Worm (Caenorhabditis elegans) whole organism, L4 larva: Measurements from ENCODE around the gene sre-47.
"Not testable (repeated sequence)": the region's sequence is repeated elsewhere in the genome, so short reads cannot be mapped to it uniquely, and the experiment has no call there.

ENCODE experiments used
- D1046.2 ChIP-seq: fragments of 200-800 bp; sonication (Bioruptor generic); IDR thresholded peaks from 2 replicates; pipeline ENCODE4 v1.3.6; 2022; ENCODE audit warnings: missing genetic modification characterization, missing compliant biosample characterization
- F26F4.8 ChIP-seq: fragments of 200-800 bp; sonication (Bioruptor generic); conservative IDR thresholded peaks from 2 replicates; pipeline ENCODE4 v1.3.6; 2022; ENCODE audit warnings: missing genetic modification characterization, missing compliant biosample characterization
- F44E2.7 ChIP-seq: fragments of 200-800 bp; sonication (Bioruptor generic); IDR thresholded peaks from 2 replicates; pipeline ENCODE4 v2.1.2; 2022; ENCODE audit warnings: missing genetic modification characterization, missing compliant biosample characterization
- T26A8.4 ChIP-seq: fragments of 200-800 bp; sonication (Bioruptor generic); IDR thresholded peaks from 2 replicates; pipeline ENCODE4 v1.3.6; 2022; ENCODE audit warnings: missing genetic modification characterization, missing compliant biosample characterization
- Y105C5A.15 ChIP-seq: fragments of 200-800 bp; sonication (Bioruptor generic); IDR thresholded peaks from 2 replicates; pipeline ENCODE4 v1.3.6; 2022; ENCODE audit warnings: missing genetic modification characterization, missing compliant biosample characterization
- Y48G9A.11 ChIP-seq: fragments of 200-800 bp; sonication (Bioruptor generic); IDR thresholded peaks from 2 replicates; pipeline ENCODE4 v1.3.6; 2022; ENCODE audit warnings: missing genetic modification reagents, missing genetic modification characterization, missing compliant biosample characterization
- Y5F2A.4 ChIP-seq: fragments of 200-800 bp; sonication (Bioruptor generic); optimal IDR thresholded peaks from 2 replicates; lab custom pipeline; 2018; ENCODE audit warnings: mild to moderate bottlenecking, missing genetic modification characterization, missing compliant biosample characterization
- Y75B8A.6 ChIP-seq: fragments of 200-800 bp; sonication (Bioruptor generic); IDR thresholded peaks from 2 replicates; pipeline ENCODE4 v1.3.6; 2022; ENCODE audit warnings: missing genetic modification reagents, missing genetic modification characterization, missing compliant biosample characterization
- arid-1 ChIP-seq: fragments of 200-800 bp; sonication (Bioruptor generic); conservative IDR thresholded peaks from 2 replicates; pipeline ENCODE4 v1.3.6; 2022; ENCODE audit warnings: missing genetic modification reagents, missing genetic modification characterization, missing compliant biosample characterization
- ces-1 ChIP-seq: fragments of 150-350 bp; sonication (generic microtip); optimal IDR thresholded peaks from 4 replicates; lab custom pipeline; 2014; ENCODE audit warnings: missing biosample characterization, missing genetic modification reagents, missing genetic modification characterization
- cey-2 ChIP-seq: sonication (generic microtip); optimal IDR thresholded peaks from 3 replicates; lab custom pipeline; 2017; ENCODE audit warnings: missing genetic modification characterization, mild to moderate bottlenecking, missing compliant biosample characterization, antibody characterized with exemption, borderline replicate concordance; ENCODE audit not compliant: insufficient read depth
- ctbp-1 ChIP-seq: fragments of 200-800 bp; sonication (Bioruptor generic); IDR thresholded peaks from 2 replicates; pipeline ENCODE4 v1.3.6; 2022; ENCODE audit warnings: missing genetic modification reagents, missing genetic modification characterization, missing compliant biosample characterization
- dmd-8 ChIP-seq: fragments of 200-800 bp; sonication (Bioruptor generic); IDR thresholded peaks from 2 replicates; pipeline ENCODE4 v1.3.6; 2022; ENCODE audit warnings: missing genetic modification characterization, missing compliant biosample characterization
- gei-8 ChIP-seq: fragments of 200-800 bp; sonication (Bioruptor generic); optimal IDR thresholded peaks from 2 replicates; lab custom pipeline; 2018; ENCODE audit warnings: mild to moderate bottlenecking, missing genetic modification characterization, missing compliant biosample characterization
- hmg-1.1 ChIP-seq: fragments of 200-800 bp; sonication (Bioruptor generic); IDR thresholded peaks from 2 replicates; pipeline ENCODE4 v1.3.6; 2022; ENCODE audit warnings: missing genetic modification reagents, missing genetic modification characterization, missing compliant biosample characterization
- lin-1 ChIP-seq: fragments of 200-800 bp; sonication (Bioruptor generic); IDR thresholded peaks from 2 replicates; pipeline ENCODE4 v1.3.6; 2022; ENCODE audit warnings: missing genetic modification reagents, missing genetic modification characterization, missing compliant biosample characterization
- lin-13 ChIP-seq: fragments of 150-350 bp; optimal IDR thresholded peaks from 2 replicates; lab custom pipeline; 2014; ENCODE audit warnings: missing biosample characterization, missing genetic modification reagents, missing genetic modification characterization
- lin-29 ChIP-seq: fragments of 200-800 bp; sonication (Bioruptor generic); IDR thresholded peaks from 2 replicates; pipeline ENCODE4 v1.3.6; 2022; ENCODE audit warnings: missing genetic modification reagents, missing genetic modification characterization, missing compliant biosample characterization
- lin-39 ChIP-seq: fragments of 150-350 bp; optimal IDR thresholded peaks from 2 replicates; lab custom pipeline; 2014; ENCODE audit warnings: missing biosample characterization, missing genetic modification reagents, missing genetic modification characterization
- madf-5 ChIP-seq, 2 experiments: fragments of 200-800 bp; sonication (Bioruptor generic); IDR thresholded peaks; 2 replicates each; pipeline ENCODE4 v1.3.6; 2022; ENCODE audit warnings: missing compliant biosample characterization in 2 of 2, missing genetic modification characterization in 2 of 2
- madf-9 ChIP-seq: fragments of 200-800 bp; sonication (Bioruptor generic); conservative IDR thresholded peaks from 2 replicates; pipeline ENCODE4 v1.3.6; 2022; ENCODE audit warnings: missing genetic modification reagents, missing genetic modification characterization, missing compliant biosample characterization
- mdt-29 ChIP-seq: fragments of 200-800 bp; sonication (Bioruptor generic); IDR thresholded peaks from 2 replicates; pipeline ENCODE4 v1.3.6; 2022; ENCODE audit warnings: missing genetic modification reagents, missing genetic modification characterization, missing compliant biosample characterization
- mep-1 ChIP-seq: fragments of 150-350 bp; sonication (generic microtip); optimal IDR thresholded peaks from 3 replicates; lab custom pipeline; 2014; ENCODE audit warnings: missing biosample characterization, missing genetic modification characterization
- mxl-2 ChIP-seq: fragments of 200-800 bp; sonication (Bioruptor generic); conservative IDR thresholded peaks from 2 replicates; pipeline ENCODE4 v1.3.6; 2022; ENCODE audit warnings: missing genetic modification reagents, missing genetic modification characterization, missing compliant biosample characterization
- nhr-102 ChIP-seq: sonication (generic microtip); optimal IDR thresholded peaks from 2 replicates; lab custom pipeline; 2016; ENCODE audit warnings: mild to moderate bottlenecking, missing genetic modification characterization, moderate library complexity, missing compliant biosample characterization
- nhr-11 ChIP-seq: fragments of 150-350 bp; optimal IDR thresholded peaks from 2 replicates; lab custom pipeline; 2014; ENCODE audit warnings: missing biosample characterization, missing genetic modification characterization
- nhr-25 ChIP-seq: sonication (generic microtip); optimal IDR thresholded peaks from 2 replicates; lab custom pipeline; 2017; ENCODE audit warnings: missing genetic modification characterization, mild to moderate bottlenecking, missing compliant biosample characterization, antibody characterized with exemption, moderate library complexity, borderline replicate concordance; ENCODE audit not compliant: insufficient read depth
- nhr-41 ChIP-seq: fragments of 200-800 bp; sonication (Bioruptor generic); IDR thresholded peaks from 2 replicates; pipeline ENCODE4 v1.3.6; 2022; ENCODE audit warnings: missing genetic modification reagents, missing genetic modification characterization, missing compliant biosample characterization
- nhr-42 ChIP-seq: fragments of 200-800 bp; sonication (Bioruptor generic); IDR thresholded peaks from 2 replicates; pipeline ENCODE4 v1.3.6; 2022; ENCODE audit warnings: missing genetic modification characterization, missing compliant biosample characterization
- nhr-6 ChIP-seq: fragments of 150-350 bp; optimal IDR thresholded peaks from 2 replicates; lab custom pipeline; 2014; ENCODE audit warnings: missing biosample characterization, missing genetic modification characterization
- pha-4 ChIP-seq, 2 experiments: fragments of 150-350 bp in 1 of 2; fragments of 200-800 bp in 1 of 2; sonication (Bioruptor generic) in 1 of 2; IDR thresholded peaks in 1 of 2; optimal IDR thresholded peaks in 1 of 2; 2 replicates each; pipeline versions ENCODE4 v1.3.6 to Lab custom; 2014 to 2022; ENCODE audit warnings: missing genetic modification characterization in 2 of 2, missing genetic modification reagents in 2 of 2, missing biosample characterization in 1 of 2, missing compliant biosample characterization in 1 of 2
- rbr-2 ChIP-seq: sonication (generic microtip); optimal IDR thresholded peaks from 2 replicates; lab custom pipeline; 2016; ENCODE audit warnings: missing genotype, missing genetic modification characterization, missing compliant biosample characterization
- set-16 ChIP-seq: fragments of 200-800 bp; sonication (Bioruptor generic); IDR thresholded peaks from 2 replicates; pipeline ENCODE4 v1.3.6; 2022; ENCODE audit warnings: missing genetic modification reagents, missing genetic modification characterization, missing compliant biosample characterization
- snpc-1.2 ChIP-seq: fragments of 200-800 bp; sonication (Bioruptor generic); IDR thresholded peaks from 2 replicates; pipeline ENCODE4 v1.3.6; 2022; ENCODE audit warnings: missing genetic modification reagents, missing genetic modification characterization, missing compliant biosample characterization
- spr-3 ChIP-seq: fragments of 200-800 bp; sonication (Bioruptor generic); optimal IDR thresholded peaks from 2 replicates; lab custom pipeline; 2018; ENCODE audit warnings: mild to moderate bottlenecking, missing genetic modification characterization, missing compliant biosample characterization
- tag-97 ChIP-seq: fragments of 200-800 bp; sonication (Bioruptor generic); IDR thresholded peaks from 2 replicates; pipeline ENCODE4 v1.3.6; 2022; ENCODE audit warnings: missing genetic modification characterization, missing compliant biosample characterization
- tra-1 ChIP-seq: fragments of 200-800 bp; sonication (Bioruptor generic); IDR thresholded peaks from 2 replicates; pipeline ENCODE4 v1.3.6; 2022; ENCODE audit warnings: missing genetic modification reagents, missing genetic modification characterization, missing compliant biosample characterization
- unc-62 ChIP-seq, 3 experiments: fragments of 150-350 bp in 1 of 3; sonication (generic microtip); optimal IDR thresholded peaks in 2 of 3; peaks in 1 of 3; 1 replicate in 1 of 3; 2 replicates in 2 of 3; lab custom pipeline; 2014 to 2017; ENCODE audit warnings: missing biosample characterization in 3 of 3, missing genetic modification characterization in 3 of 3, missing genetic modification reagents in 3 of 3, missing genotype in 1 of 3
- vab-7 ChIP-seq: fragments of 200-800 bp; sonication (Bioruptor generic); IDR thresholded peaks from 2 replicates; pipeline ENCODE4 v1.3.6; 2022; ENCODE audit warnings: missing genetic modification reagents, missing genetic modification characterization, missing compliant biosample characterization
- zip-11 ChIP-seq: fragments of 200-800 bp; sonication (Bioruptor generic); IDR thresholded peaks from 2 replicates; pipeline ENCODE4 v1.3.6; 2022; ENCODE audit warnings: missing genetic modification characterization, missing compliant biosample characterization

The sre-47 gene

DNA sequence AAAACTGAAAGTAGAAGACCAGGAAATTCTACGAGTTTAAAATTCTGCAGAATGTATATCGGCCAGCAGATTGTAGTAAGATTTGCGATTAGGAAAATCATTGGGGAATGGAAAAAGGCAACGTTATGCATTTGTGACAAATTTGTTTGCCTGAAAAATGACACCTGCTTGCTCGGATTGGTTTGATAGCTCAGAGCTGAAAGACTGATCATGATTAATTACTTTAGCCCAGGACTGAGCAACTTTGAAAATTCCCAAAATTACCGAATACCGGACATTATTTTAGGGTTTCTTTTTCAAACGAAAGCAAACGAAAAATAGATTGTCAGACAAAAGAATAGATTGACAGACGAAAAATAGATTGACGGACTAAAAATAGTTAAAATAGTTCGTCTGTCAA lies at the start of gene sre-47:
Gene sre-47 (minus strand): TSS at position 101 of the 400 bp plus-strand sequence.
- no peak for TF ChIP-seq mdt-29 (GFP tag; lab: Robert Waterston, UW)
- peak in 1 of 2 experiments; percentile 30 for TF ChIP-seq unc-62 (GFP tag; optimal IDR thresholded peaks at IDR 0.05 in 1 of 2; lab: Kevin White, UChicago)
- TF ChIP-seq unc-62 (tag; optimal IDR thresholded peaks at IDR 0.05; lab: Kevin White, UChicago), result no peak

DNA sequence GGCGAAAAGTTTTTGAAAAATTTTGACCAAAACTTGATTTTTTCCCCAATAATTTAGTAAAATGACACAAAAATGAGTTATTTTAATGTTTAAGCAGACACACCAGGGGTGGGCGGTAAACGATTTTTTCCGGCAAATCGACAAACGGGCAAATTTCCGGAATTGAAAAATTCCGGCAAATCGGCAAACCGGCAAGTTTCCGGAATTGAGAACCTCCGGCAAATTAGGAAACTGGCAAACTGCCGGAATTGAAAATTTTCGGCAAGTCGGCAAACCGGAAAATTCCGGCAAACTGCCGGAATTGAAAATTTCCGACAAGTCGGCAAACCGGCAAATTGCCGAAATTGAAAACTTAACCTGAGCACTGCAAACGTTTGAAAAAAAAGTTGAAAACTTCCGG lies 48.3 kb upstream of the sre-47 start:
- no peak for TF ChIP-seq vab-7 (GFP tag; lab: Robert Waterston, UW)
- TF ChIP-seq mep-1 (tag; lab: Kevin White, UChicago), result no peak
- no peak for TF ChIP-seq lin-13 (GFP tag; lab: Kevin White, UChicago)
- no peak for TF ChIP-seq lin-39 (tag; lab: Kevin White, UChicago)
- no peak for TF ChIP-seq Y5F2A.4 (GFP tag; lab: Kevin White, UChicago)
- 0 out of 2 replicates have a peak, but pooled peaks have one; percentile 27 for TF ChIP-seq madf-9 (GFP tag; lab: Robert Waterston, UW)
- TF ChIP-seq tag-97 (GFP tag; lab: Robert Waterston, UW), result no peak
- TF ChIP-seq tra-1 (GFP tag; lab: Robert Waterston, UW), result peak; percentile 45; the same call in 1 of the 2 replicates
- TF ChIP-seq ces-1 (GFP tag; lab: Kevin White, UChicago), result no peak
- no peak for TF ChIP-seq cey-2 (tag; lab: Kevin White, UChicago)
- no peak for TF ChIP-seq T26A8.4 (GFP tag; lab: Robert Waterston, UW)
- no peak for TF ChIP-seq gei-8
- peak; percentile 47; the same call in 1 of the 2 replicates for TF ChIP-seq nhr-42
- TF ChIP-seq nhr-102 (tag; lab: Kevin White, UChicago), result peak; percentile 13
- TF ChIP-seq madf-5 (GFP tag; IDR thresholded peaks at IDR 0.05; lab: Robert Waterston, UW), result peak in 1 of 2 experiments; percentile 76; a peak in 2 of 4 replicates
- TF ChIP-seq rbr-2 (tag; lab: Kevin White, UChicago), result no peak
- TF ChIP-seq lin-1 (GFP tag; lab: Robert Waterston, UW), result no peak
- TF ChIP-seq ctbp-1 (GFP tag; lab: Robert Waterston, UW), result 0 out of 2 replicates have a peak, but pooled peaks have one; percentile 32
- TF ChIP-seq hmg-1.1, result 0 out of 2 replicates have a peak, but pooled peaks have one; percentile 12
- TF ChIP-seq nhr-25 (tag; lab: Kevin White, UChicago), result no peak
- TF ChIP-seq arid-1 (GFP tag; lab: Robert Waterston, UW), result 0 out of 2 replicates have a peak, but pooled peaks have one; percentile 15
- TF ChIP-seq set-16 (GFP tag; lab: Robert Waterston, UW), result peak; percentile 11; the same call in 1 of the 2 replicates
- no peak for TF ChIP-seq nhr-11

DNA sequence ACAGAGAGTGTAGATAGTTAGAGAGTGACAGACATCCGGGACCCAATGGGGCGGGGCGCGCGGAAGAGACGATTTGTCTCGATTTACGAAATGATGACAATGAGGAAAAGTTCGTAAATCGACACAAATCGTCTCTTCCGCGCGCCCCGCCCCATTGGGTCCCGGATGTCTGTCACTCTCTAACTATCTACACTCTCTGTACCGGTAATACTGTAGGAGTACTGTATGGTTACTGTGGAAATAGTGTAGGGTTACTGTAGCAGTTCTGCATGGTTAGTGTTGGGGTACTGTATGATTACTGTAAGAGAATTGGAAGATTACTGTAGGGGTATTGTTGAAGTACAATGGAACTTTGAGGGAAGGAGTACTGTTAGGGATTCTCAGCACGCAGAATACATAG lies 36.8 kb upstream of the sre-47 start, which contains the start of gene F01D5.10:
Gene F01D5.10 (minus strand): TSS at position 101 of the 400 bp plus-strand sequence.
- not testable (repeated sequence) for TF ChIP-seq nhr-6 (tag; lab: Kevin White, UChicago); lin-13 (GFP tag; lab: Kevin White, UChicago); zip-11 (GFP tag; lab: Robert Waterston, UW)

DNA sequence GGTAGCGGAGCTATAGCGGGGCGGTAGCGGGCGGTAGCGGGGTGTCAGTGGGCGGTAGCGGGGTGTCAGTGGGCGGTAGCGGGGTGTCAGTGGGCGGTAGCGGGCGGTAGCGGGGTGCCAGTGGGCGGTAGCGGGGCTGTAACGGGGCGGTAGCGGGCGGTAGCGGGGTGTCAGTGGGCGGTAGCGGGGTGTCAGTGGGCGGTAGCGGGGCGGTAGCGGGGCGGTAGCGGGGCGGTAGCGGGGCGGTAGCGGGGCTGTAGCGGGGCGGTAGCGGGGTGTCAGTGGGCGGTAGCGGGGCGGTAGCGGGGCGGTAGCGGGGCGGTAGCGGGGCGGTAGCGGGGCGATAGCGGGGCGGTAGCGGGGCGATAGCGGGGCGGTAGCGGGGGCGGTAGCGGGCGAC lies 35.2 kb upstream of the sre-47 start:
- peak; percentile 40; the same call in 1 of the 2 replicates for TF ChIP-seq F26F4.8 (GFP tag; lab: Robert Waterston, UW)
- TF ChIP-seq nhr-41 (GFP tag; lab: Robert Waterston, UW), result peak; percentile 33; the same call in 1 of the 2 replicates
- peak; percentile 2 for TF ChIP-seq spr-3 (GFP tag; lab: Kevin White, UChicago)
- TF ChIP-seq dmd-8 (GFP tag; lab: Robert Waterston, UW), result peak; percentile 76; the same call in 1 of the 2 replicates
- peak; percentile 45; the same call in 1 of the 2 replicates for TF ChIP-seq ctbp-1 (GFP tag; lab: Robert Waterston, UW)
- 0 out of 2 replicates have a peak, but pooled peaks have one; percentile 60 for TF ChIP-seq F44E2.7 (GFP tag; lab: Robert Waterston, UW)
- 0 out of 2 replicates have a peak, but pooled peaks have one; percentile 40 for TF ChIP-seq mxl-2 (GFP tag; lab: Robert Waterston, UW)
- peak; percentile 44; the same call in 1 of the 2 replicates for TF ChIP-seq Y105C5A.15 (GFP tag; lab: Robert Waterston, UW)
- 0 out of 2 replicates have a peak, but pooled peaks have one; percentile 20 for TF ChIP-seq zip-11 (GFP tag; lab: Robert Waterston, UW)
- TF ChIP-seq nhr-42, result peak; percentile 69
- TF ChIP-seq snpc-1.2 (GFP tag; lab: Robert Waterston, UW), result 0 out of 2 replicates have a peak, but pooled peaks have one; percentile 57
- peak; percentile 81; the same call in 1 of the 2 replicates for TF ChIP-seq D1046.2 (GFP tag; lab: Robert Waterston, UW)
- TF ChIP-seq Y75B8A.6 (GFP tag; lab: Robert Waterston, UW), result 0 out of 2 replicates have a peak, but pooled peaks have one; percentile 18
- TF ChIP-seq lin-29 (GFP tag; lab: Robert Waterston, UW), result peak; percentile 38; the same call in 1 of the 2 replicates
- peak; percentile 56; the same call in 1 of the 2 replicates for TF ChIP-seq T26A8.4 (GFP tag; lab: Robert Waterston, UW)
- 0 out of 4 replicates have a peak, but pooled peaks of 1 of the 2 experiments have one; percentile 16 for TF ChIP-seq madf-5 (GFP tag; IDR thresholded peaks at IDR 0.05; lab: Robert Waterston, UW)
- peak; percentile 85; the same call in 1 of the 2 replicates for TF ChIP-seq pha-4 (GFP tag; IDR thresholded peaks at IDR 0.05; lab: Robert Waterston, UW)
- TF ChIP-seq pha-4 (tag; optimal IDR thresholded peaks at IDR 0.05; lab: Kevin White, UChicago), result not testable (repeated sequence)
- peak; percentile 56; the same call in 1 of the 2 replicates for TF ChIP-seq vab-7 (GFP tag; lab: Robert Waterston, UW)
- TF ChIP-seq Y48G9A.11 (GFP tag; lab: Robert Waterston, UW), result peak; percentile 40; the same call in 1 of the 2 replicates
